Fruit fly (Drosophila melanogaster) whole organism, pupa: ENCODE data around the gene sip3.

Experiments
- CG10348 ChIP-seq: fragments of 200-800 bp; sonication (Bioruptor generic); IDR thresholded peaks from 2 replicates; pipeline ENCODE4 v1.3.6; 2022; ENCODE audit warnings: missing biosample characterization, missing genetic modification characterization
- CG12605 ChIP-seq: fragments of 200-800 bp; sonication (Bioruptor generic); IDR thresholded peaks from 2 replicates; pipeline ENCODE4 v1.3.6; 2022; ENCODE audit warnings: missing biosample characterization, missing genetic modification characterization
- CG13204 ChIP-seq: fragments of 200-800 bp; sonication (Bioruptor generic); optimal IDR thresholded peaks from 2 replicates; lab custom pipeline; 2018; ENCODE audit warnings: missing biosample characterization, mild to moderate bottlenecking, missing genetic modification characterization, moderate library complexity
- CG14655 ChIP-seq: fragments of 200-800 bp; sonication (Bioruptor generic); optimal IDR thresholded peaks from 3 replicates; lab custom pipeline; 2017; ENCODE audit warnings: mild to moderate bottlenecking, missing biosample characterization, missing genetic modification reagents, missing genetic modification characterization
- CG15710 ChIP-seq: fragments of 200-800 bp; sonication (Bioruptor generic); optimal IDR thresholded peaks from 2 replicates; lab custom pipeline; 2018; ENCODE audit warnings: missing biosample characterization, mild to moderate bottlenecking, missing genetic modification characterization, moderate library complexity
- CG17806 ChIP-seq: fragments of 200-800 bp; sonication (Bioruptor generic); optimal IDR thresholded peaks from 2 replicates; lab custom pipeline; 2018; ENCODE audit warnings: missing biosample characterization, mild to moderate bottlenecking, missing genetic modification characterization, moderate library complexity
- CG32121 ChIP-seq: fragments of 200-800 bp; sonication (Bioruptor generic); IDR thresholded peaks from 2 replicates; pipeline ENCODE4 v1.3.6; 2022; ENCODE audit warnings: missing biosample characterization, missing genetic modification characterization
- CG34367 ChIP-seq: fragments of 200-800 bp; sonication (Bioruptor generic); optimal IDR thresholded peaks from 2 replicates; lab custom pipeline; 2018; ENCODE audit warnings: missing biosample characterization, mild to moderate bottlenecking, missing genetic modification characterization
- CG4496 ChIP-seq: fragments of 200-800 bp; sonication (Bioruptor generic); IDR thresholded peaks from 3 replicates; pipeline ENCODE4 v1.3.6; 2022; ENCODE audit warnings: missing biosample characterization, missing genetic modification characterization
- CG8159 ChIP-seq: fragments of 200-800 bp; sonication (Bioruptor generic); optimal IDR thresholded peaks from 3 replicates; lab custom pipeline; 2018; ENCODE audit warnings: missing biosample characterization, mild to moderate bottlenecking, missing genetic modification characterization, moderate library complexity
- CG8301 ChIP-seq: fragments of 200-800 bp; sonication (Bioruptor generic); optimal IDR thresholded peaks from 2 replicates; lab custom pipeline; 2018; ENCODE audit warnings: missing biosample characterization, mild to moderate bottlenecking, missing genetic modification characterization
- CG9948 ChIP-seq: fragments of 200-800 bp; sonication (Bioruptor generic); optimal IDR thresholded peaks from 2 replicates; lab custom pipeline; 2018; ENCODE audit warnings: missing biosample characterization, mild to moderate bottlenecking, missing genetic modification characterization, moderate library complexity
- D1 ChIP-seq: fragments of 200-800 bp; sonication (Bioruptor generic); optimal IDR thresholded peaks from 2 replicates; lab custom pipeline; 2018; ENCODE audit warnings: missing biosample characterization, mild to moderate bottlenecking, missing genetic modification characterization, moderate library complexity
- EcR ChIP-seq: fragments of 200-800 bp; sonication (Bioruptor generic); optimal IDR thresholded peaks from 3 replicates; lab custom pipeline; 2019; ENCODE audit warnings: missing biosample characterization, missing genetic modification characterization, mild to moderate bottlenecking, moderate library complexity, missing genetic modification reagents
- Ets98B ChIP-seq: fragments of 200-800 bp; sonication (Bioruptor generic); IDR thresholded peaks from 2 replicates; pipeline ENCODE4 v1.3.6; 2022; ENCODE audit warnings: missing biosample characterization, missing genetic modification characterization
- Pif1A ChIP-seq: fragments of 200-800 bp; sonication (Bioruptor generic); optimal IDR thresholded peaks from 3 replicates; lab custom pipeline; 2016; ENCODE audit warnings: missing biosample characterization, missing genetic modification characterization
- Pif1B ChIP-seq: fragments of 200-800 bp; sonication (Bioruptor generic); optimal IDR thresholded peaks from 3 replicates; lab custom pipeline; 2016; ENCODE audit warnings: missing biosample characterization, missing genetic modification characterization
- Snoo ChIP-seq: fragments of 200-800 bp; sonication (Bioruptor generic); optimal IDR thresholded peaks from 3 replicates; lab custom pipeline; 2017; ENCODE audit warnings: missing biosample characterization, mild to moderate bottlenecking, missing genetic modification characterization, inconsistent platforms
- fd96Ca ChIP-seq: fragments of 200-800 bp; sonication (Bioruptor generic); IDR thresholded peaks from 3 replicates; pipeline ENCODE4 v1.3.6; 2022; ENCODE audit warnings: missing biosample characterization, missing genetic modification characterization
- gl ChIP-seq: fragments of 200-800 bp; sonication (Bioruptor generic); optimal IDR thresholded peaks from 2 replicates; lab custom pipeline; 2018; ENCODE audit warnings: missing biosample characterization, mild to moderate bottlenecking, missing genetic modification characterization
- rn ChIP-seq: fragments of 200-800 bp; sonication (Bioruptor generic); IDR thresholded peaks from 2 replicates; pipeline ENCODE4 v1.3.6; 2022; ENCODE audit warnings: missing biosample characterization, missing genetic modification characterization

Gene sip3

DNA sequence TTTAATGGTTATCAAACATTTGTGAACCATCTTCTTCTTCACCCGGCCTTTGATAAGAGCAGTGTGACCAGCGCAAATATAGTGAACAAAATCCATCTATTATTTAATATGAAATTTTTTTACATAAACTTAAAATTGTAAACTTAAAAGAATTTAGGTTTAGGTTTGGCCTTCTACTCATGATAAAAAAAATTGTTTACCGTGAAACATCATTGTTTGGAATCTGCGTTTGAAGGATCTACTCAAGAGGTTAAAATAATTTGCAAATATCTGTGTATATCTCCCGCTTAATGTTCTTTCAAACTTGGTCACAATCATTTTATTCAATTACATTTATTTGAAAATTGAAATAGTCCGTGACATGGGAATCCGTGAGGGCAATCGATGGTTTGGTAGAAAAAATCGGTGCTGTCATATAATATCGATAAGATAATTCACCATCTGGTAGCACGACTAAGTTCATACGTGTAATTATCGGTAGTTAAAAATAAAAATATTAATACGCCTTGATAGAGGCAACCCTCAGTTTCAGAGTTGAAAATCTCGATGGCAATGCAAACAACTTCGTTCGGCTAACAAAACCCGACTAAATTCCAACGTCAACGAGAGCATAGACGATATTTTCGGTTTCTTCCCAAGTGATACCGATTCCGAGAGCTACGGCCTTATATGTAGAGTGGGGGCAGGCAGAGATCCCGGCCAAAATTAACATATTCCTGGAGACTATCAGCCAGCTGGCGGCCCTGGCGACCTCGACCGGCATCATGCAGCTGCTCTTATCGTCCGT lies at the start of gene sip3, which contains the start of gene betaGlu:
sip3 (plus strand) TSS at position 430 of the 787 bp plus-strand sequence.
betaGlu (minus strand) TSS at position 59 of the 787 bp plus-strand sequence.
- no peak for TF ChIP-seq CG13204 (GFP tag; lab: Kevin White, UChicago)
- TF ChIP-seq Snoo (tag; lab: Kevin White, UChicago): no peak
- peak; percentile 5 for TF ChIP-seq Pif1B
- TF ChIP-seq D1 (tag; lab: Kevin White, UChicago): no peak
- TF ChIP-seq Pif1A (GFP tag; lab: Kevin White, UChicago): no peak

- TF ChIP-seq CG34367: peak; percentile 31
- TF ChIP-seq CG8301 (tag; lab: Kevin White, UChicago): peak; percentile 71
- peak; percentile 53 for TF ChIP-seq EcR (GFP tag; lab: Kevin White, UChicago)
- TF ChIP-seq rn (GFP tag; lab: Robert Waterston, UW): no peak
- TF ChIP-seq Pif1B: peak; percentile 61
- TF ChIP-seq CG4496 (GFP tag; lab: Robert Waterston, UW): 0 out of 3 replicates have a peak, but pooled peaks have one; percentile 7
- TF ChIP-seq CG17806: peak; percentile 33
- peak; percentile 85 for TF ChIP-seq CG14655 (GFP tag; lab: Kevin White, UChicago)
- no peak for TF ChIP-seq CG12605 (GFP tag; lab: Robert Waterston, UW)
- TF ChIP-seq CG9948 (tag; lab: Kevin White, UChicago): peak; percentile 41
- TF ChIP-seq D1 (tag; lab: Kevin White, UChicago): no peak
- peak; percentile 60; the same call in 1 of the 2 replicates for TF ChIP-seq CG32121 (GFP tag; lab: Robert Waterston, UW)
- peak; percentile 20 for TF ChIP-seq CG15710
- TF ChIP-seq Pif1A (GFP tag; lab: Kevin White, UChicago): peak; percentile 46
- TF ChIP-seq fd96Ca (GFP tag; lab: Robert Waterston, UW): peak; percentile 71
Measured at dm6 chr3R:31723206-31723933, 48.6 kb upstream of the sip3 start.

dm6 chr3R:31724136-31724535 lies 47.9 kb upstream of the sip3 start:
- TF ChIP-seq CG4496 (GFP tag; lab: Robert Waterston, UW): no peak
- TF ChIP-seq CG14655 (GFP tag; lab: Kevin White, UChicago): peak; percentile 38
- peak; percentile 3 for TF ChIP-seq CG9948 (tag; lab: Kevin White, UChicago)

DNA sequence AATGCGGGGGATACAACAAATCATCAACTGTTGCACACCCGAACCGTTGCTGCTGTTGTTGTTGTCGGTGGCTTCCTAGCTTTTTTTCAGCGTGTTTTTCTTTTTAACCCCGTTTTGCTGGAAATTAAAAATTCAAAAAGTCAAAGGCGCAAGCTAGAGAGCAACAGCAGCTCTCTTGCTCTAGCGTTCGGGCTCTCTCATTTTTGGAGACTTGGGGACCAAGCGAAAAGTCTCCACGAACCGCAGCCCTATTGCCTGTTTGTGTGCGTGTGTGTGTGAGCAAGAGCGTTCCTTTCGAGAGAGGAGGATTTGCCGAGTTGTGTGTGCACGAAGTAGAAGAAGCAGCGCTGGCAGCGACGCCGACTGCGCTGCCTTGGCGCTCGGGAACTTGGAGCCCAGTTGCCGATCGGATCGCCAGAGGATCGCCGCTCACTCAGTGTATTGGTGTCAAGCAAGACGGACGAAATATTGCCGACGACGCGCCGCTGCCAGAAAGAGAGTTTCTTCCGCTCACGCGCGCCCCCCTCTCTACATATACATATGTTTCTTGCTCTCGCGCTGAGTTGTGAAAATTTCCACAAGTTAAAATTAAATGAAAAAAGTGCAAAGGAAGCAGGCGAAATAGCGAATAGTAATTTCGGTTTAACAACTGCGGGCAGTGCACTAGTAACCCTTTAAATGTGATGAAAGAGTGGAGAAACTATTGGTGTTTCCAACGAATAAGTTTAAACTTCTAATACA lies 47.3 kb upstream of the sip3 start:
- TF ChIP-seq CG4496 (GFP tag; lab: Robert Waterston, UW) (peak; percentile 79), CG12605 (GFP tag; lab: Robert Waterston, UW) (peak; percentile 40), CG13204 (GFP tag; lab: Kevin White, UChicago) (peak; percentile 64), rn (GFP tag; lab: Robert Waterston, UW) (no peak), EcR (GFP tag; lab: Kevin White, UChicago) (peak; percentile 81), CG15710 (no peak), Pif1B (no peak), D1 (tag; lab: Kevin White, UChicago) (no peak), CG32121 (GFP tag; lab: Robert Waterston, UW) (peak; percentile 39), CG14655 (GFP tag; lab: Kevin White, UChicago) (no peak), Pif1A (GFP tag; lab: Kevin White, UChicago) (no peak), gl (no peak), CG10348 (GFP tag; lab: Robert Waterston, UW) (no peak), fd96Ca (GFP tag; lab: Robert Waterston, UW) (peak; percentile 63; the same call in 1 of the 3 replicates), CG8301 (tag; lab: Kevin White, UChicago) (no peak), Ets98B (GFP tag; lab: Robert Waterston, UW) (peak; percentile 52; the same call in 1 of the 2 replicates), CG9948 (tag; lab: Kevin White, UChicago) (peak; percentile 13), Snoo (tag; lab: Kevin White, UChicago) (peak; percentile 34), CG8159 (peak; percentile 10)

- peak; percentile 17 for TF ChIP-seq Pif1B
- TF ChIP-seq CG17806: no peak
- no peak for TF ChIP-seq Pif1A (GFP tag; lab: Kevin White, UChicago)
- peak; percentile 79 for TF ChIP-seq EcR (GFP tag; lab: Kevin White, UChicago)
- TF ChIP-seq gl: peak; percentile 81
- peak; percentile 63 for TF ChIP-seq fd96Ca (GFP tag; lab: Robert Waterston, UW)
- TF ChIP-seq CG14655 (GFP tag; lab: Kevin White, UChicago): no peak
- no peak for TF ChIP-seq CG9948 (tag; lab: Kevin White, UChicago)
- TF ChIP-seq D1 (tag; lab: Kevin White, UChicago): no peak
- TF ChIP-seq Ets98B (GFP tag; lab: Robert Waterston, UW): peak; percentile 50; the same call in 1 of the 2 replicates
- no peak for TF ChIP-seq rn (GFP tag; lab: Robert Waterston, UW)
- peak; percentile 26 for TF ChIP-seq Snoo (tag; lab: Kevin White, UChicago)
- peak; percentile 25; the same call in 1 of the 2 replicates for TF ChIP-seq CG32121 (GFP tag; lab: Robert Waterston, UW)
- TF ChIP-seq CG12605 (GFP tag; lab: Robert Waterston, UW): peak; percentile 62; the same call in 1 of the 2 replicates
- TF ChIP-seq CG8301 (tag; lab: Kevin White, UChicago): no peak
- peak; percentile 90 for TF ChIP-seq CG13204 (GFP tag; lab: Kevin White, UChicago)
- TF ChIP-seq CG15710: peak; percentile 29
- peak; percentile 6 for TF ChIP-seq CG8159
- peak; percentile 42 for TF ChIP-seq CG34367
- TF ChIP-seq CG4496 (GFP tag; lab: Robert Waterston, UW): peak; percentile 83
- no peak for TF ChIP-seq CG10348 (GFP tag; lab: Robert Waterston, UW)
Measured at dm6 chr3R:31725486-31726227, 46.4 kb upstream of the sip3 start.
